Fruit fly (Drosophila melanogaster) whole organism, wandering third instar larva: ENCODE results near the gene eIF1A.

Experiments used
- Abd-B ChIP-seq: fragments of >200 bp; optimal IDR thresholded peaks from 2 replicates; lab custom pipeline; 2017; ENCODE audit warnings: missing biosample characterization, missing genetic modification characterization
- CrebA ChIP-seq: fragments of 200-800 bp; sonication (Bioruptor generic); optimal IDR thresholded peaks from 2 replicates; lab custom pipeline; 2016; ENCODE audit warnings: missing biosample characterization, mild to moderate bottlenecking, missing genetic modification characterization, borderline replicate concordance
- Dfd ChIP-seq: fragments of >200 bp; optimal IDR thresholded peaks from 2 replicates; lab custom pipeline; 2017; ENCODE audit warnings: missing biosample characterization, missing genetic modification characterization
- Dif ChIP-seq: fragments of 200-275, 200-300 bp; sonication (Bioruptor generic); optimal IDR thresholded peaks from 2 replicates; lab custom pipeline; 2018; ENCODE audit warnings: missing biosample characterization, missing genetic modification characterization; ENCODE audit not compliant: partially characterized antibody
- GATAd ChIP-seq: sonication (Bioruptor generic); optimal IDR thresholded peaks from 2 replicates; lab custom pipeline; 2016; ENCODE audit warnings: missing biosample characterization, missing genetic modification characterization
- HLH106 ChIP-seq: fragments of 200-800 bp; optimal IDR thresholded peaks from 3 replicates; lab custom pipeline; 2019; ENCODE audit warnings: missing biosample characterization, mild to moderate bottlenecking, missing genetic modification characterization, moderate library complexity
- Hnf4 ChIP-seq: fragments of 200-800 bp; sonication (Bioruptor generic); optimal IDR thresholded peaks from 2 replicates; lab custom pipeline; 2016; ENCODE audit warnings: missing biosample characterization, mild to moderate bottlenecking, missing genetic modification characterization
- Hr83 ChIP-seq: fragments of 200-300 bp; sonication (Bioruptor generic); optimal IDR thresholded peaks from 2 replicates; lab custom pipeline; 2016; ENCODE audit warnings: missing biosample characterization, mild to moderate bottlenecking, missing genetic modification characterization, moderate library complexity; ENCODE audit not compliant: poor library complexity, severe bottlenecking
- Jra ChIP-seq: sonication (Bioruptor generic); optimal IDR thresholded peaks from 2 replicates; lab custom pipeline; 2016; ENCODE audit warnings: missing biosample characterization, missing genetic modification characterization
- Mio ChIP-seq: sonication (Bioruptor generic); optimal IDR thresholded peaks from 2 replicates; lab custom pipeline; 2016; ENCODE audit warnings: missing biosample characterization, missing genetic modification characterization
- Myc ChIP-seq: fragments of >200 bp; optimal IDR thresholded peaks from 2 replicates; lab custom pipeline; 2017
- N ChIP-seq: fragments of >200 bp; optimal IDR thresholded peaks from 2 replicates; lab custom pipeline; 2018; ENCODE audit warnings: missing biosample characterization, missing external identifiers, missing genetic modification characterization
- OdsH ChIP-seq: fragments of 200-800 bp; sonication (Bioruptor generic); optimal IDR thresholded peaks from 2 replicates; lab custom pipeline; 2016; ENCODE audit warnings: missing biosample characterization, mild to moderate bottlenecking, missing genetic modification characterization
- Rel ChIP-seq, 2 experiments: fragments of 200-800 bp; sonication (Bioruptor generic) in 1 of 2; optimal IDR thresholded peaks; 2 replicates in 1 of 2; 3 replicates in 1 of 2; lab custom pipeline; 2016 to 2019; ENCODE audit warnings: mild to moderate bottlenecking in 2 of 2, missing biosample characterization in 2 of 2, missing genetic modification characterization in 2 of 2, moderate library complexity in 1 of 2
- Vsx2 ChIP-seq: fragments of 200-300, 225-300 bp; sonication (Bioruptor generic); optimal IDR thresholded peaks from 2 replicates; lab custom pipeline; 2018; ENCODE audit warnings: missing biosample characterization, missing genetic modification characterization; ENCODE audit not compliant: partially characterized antibody
- br ChIP-seq: fragments of 200-800 bp; sonication (Bioruptor generic); optimal IDR thresholded peaks from 2 replicates; lab custom pipeline; 2016; ENCODE audit warnings: missing biosample characterization, missing genetic modification characterization
- brk ChIP-seq: fragments of 200-800 bp; sonication (Bioruptor generic); optimal IDR thresholded peaks from 2 replicates; lab custom pipeline; 2016; ENCODE audit warnings: missing biosample characterization, mild to moderate bottlenecking, missing genetic modification characterization
- dl ChIP-seq, 2 experiments: fragments of 175-275, 200-275 bp in 1 of 2; fragments of 200-275 bp in 1 of 2; sonication (Bioruptor generic); optimal IDR thresholded peaks; lab custom pipeline; 2018; ENCODE audit warnings: mild to moderate bottlenecking in 2 of 2, missing biosample characterization in 2 of 2, missing genetic modification characterization in 2 of 2, moderate library complexity in 2 of 2; ENCODE audit not compliant: partially characterized antibody in 2 of 2, insufficient read depth in 1 of 2
- dsf ChIP-seq: sonication (Bioruptor generic); optimal IDR thresholded peaks from 2 replicates; lab custom pipeline; 2016; ENCODE audit warnings: missing biosample characterization, missing genetic modification characterization, borderline replicate concordance
- ey ChIP-seq: fragments of 200-800 bp; sonication (Bioruptor generic); optimal IDR thresholded peaks from 2 replicates; lab custom pipeline; 2016; ENCODE audit warnings: missing biosample characterization, missing genetic modification characterization
- foxo ChIP-seq, 2 experiments: fragments of 200-800 bp; sonication (Bioruptor generic); optimal IDR thresholded peaks; 2 replicates in 1 of 2; 3 replicates in 1 of 2; lab custom pipeline; 2016 to 2017; ENCODE audit warnings: missing biosample characterization in 2 of 2, missing genetic modification characterization in 2 of 2
- fru ChIP-seq: fragments of 200-800 bp; sonication (Bioruptor generic); optimal IDR thresholded peaks from 3 replicates; lab custom pipeline; 2016; ENCODE audit warnings: missing biosample characterization, mild to moderate bottlenecking, missing genetic modification characterization
- jim ChIP-seq: fragments of 175-275, 200-325 bp; sonication (Bioruptor generic); optimal IDR thresholded peaks from 2 replicates; lab custom pipeline; 2016; ENCODE audit warnings: missing biosample characterization, mild to moderate bottlenecking, missing genetic modification characterization
- pan ChIP-seq: fragments of >200 bp; optimal IDR thresholded peaks from 2 replicates; lab custom pipeline; 2017
- psq ChIP-seq: fragments of 200-800 bp; sonication (Bioruptor generic); optimal IDR thresholded peaks from 3 replicates; lab custom pipeline; 2017; ENCODE audit warnings: missing biosample characterization, mild to moderate bottlenecking, missing genetic modification characterization, moderate library complexity
- rgr ChIP-seq: fragments of 200-800 bp; sonication (Bioruptor generic); optimal IDR thresholded peaks from 3 replicates; lab custom pipeline; 2016; ENCODE audit warnings: missing biosample characterization, mild to moderate bottlenecking, missing genetic modification characterization
- sage ChIP-seq: fragments of 200-800 bp; sonication (Bioruptor generic); optimal IDR thresholded peaks from 2 replicates; lab custom pipeline; 2016; ENCODE audit warnings: missing biosample characterization, mild to moderate bottlenecking, missing genetic modification characterization
- sv ChIP-seq: fragments of 200-800 bp; sonication (Bioruptor generic); optimal IDR thresholded peaks from 3 replicates; lab custom pipeline; 2016; ENCODE audit warnings: missing biosample characterization, missing genetic modification characterization
- tai ChIP-seq: sonication (Bioruptor generic); optimal IDR thresholded peaks from 2 replicates; lab custom pipeline; 2016; ENCODE audit warnings: missing biosample characterization, missing genetic modification characterization
- usp ChIP-seq: fragments of >200 bp; optimal IDR thresholded peaks from 2 replicates; lab custom pipeline; 2017; ENCODE audit warnings: missing biosample characterization, missing genetic modification characterization
- woc ChIP-seq: sonication (Bioruptor generic); optimal IDR thresholded peaks from 2 replicates; lab custom pipeline; 2016; ENCODE audit warnings: missing biosample characterization, mild to moderate bottlenecking, missing genetic modification characterization

Gene eIF1A

dm6 chr3R:18260016-18260415 lies 14.4 kb upstream of the eIF1A start:
- no peak for TF ChIP-seq foxo (GFP tag; optimal IDR thresholded peaks at IDR 0.05; lab: Kevin White, UChicago)
- no peak for TF ChIP-seq rgr (GFP tag; lab: Kevin White, UChicago)
- TF ChIP-seq OdsH (GFP tag; lab: Kevin White, UChicago) = no peak
- no peak for TF ChIP-seq usp (GFP tag; lab: Kevin White, UChicago)
- no peak for TF ChIP-seq ey (GFP tag; lab: Kevin White, UChicago)
- no peak for TF ChIP-seq jim (GFP tag; lab: Kevin White, UChicago)
- TF ChIP-seq brk (GFP tag; lab: Kevin White, UChicago) = no peak
- TF ChIP-seq Hr83 (GFP tag; lab: Kevin White, UChicago) = no peak
- TF ChIP-seq Vsx2 (GFP tag; lab: Kevin White, UChicago) = no peak
- TF ChIP-seq tai (GFP tag; lab: Kevin White, UChicago) = no peak
- TF ChIP-seq Abd-B (GFP tag; lab: Kevin White, UChicago) = no peak
- TF ChIP-seq br (GFP tag; lab: Kevin White, UChicago) = no peak
- TF ChIP-seq N (GFP tag; lab: Kevin White, UChicago) = no peak
- no peak for TF ChIP-seq Jra (GFP tag; lab: Kevin White, UChicago)
- TF ChIP-seq Hnf4 (GFP tag; lab: Kevin White, UChicago) = no peak

dm6 chr3R:18261602-18262001 lies 12.9 kb upstream of the eIF1A start:
- TF ChIP-seq Vsx2 (GFP tag; lab: Kevin White, UChicago) (no peak), fru (GFP tag; lab: Kevin White, UChicago) (no peak), Rel (GFP tag; optimal IDR thresholded peaks at IDR 0.05; lab: Kevin White, UChicago) (no peak), Rel (tag; optimal IDR thresholded peaks at IDR 0.05; lab: Kevin White, UChicago) (no peak), Dfd (GFP tag; lab: Kevin White, UChicago) (no peak), ey (GFP tag; lab: Kevin White, UChicago) (no peak), sage (no peak), dsf (GFP tag; lab: Kevin White, UChicago) (no peak), Dif (GFP tag; lab: Kevin White, UChicago) (no peak), Mio (no peak)

- TF ChIP-seq dl (GFP tag; optimal IDR thresholded peaks at IDR 0.05; lab: Kevin White, UChicago; ENCODE audit: insufficient read depth in 1 of 2, partially characterized antibody in 2 of 2) = no peak
These were observed 9.2 kb upstream of the eIF1A start for dm6 chr3R:18265275-18265674.

DNA sequence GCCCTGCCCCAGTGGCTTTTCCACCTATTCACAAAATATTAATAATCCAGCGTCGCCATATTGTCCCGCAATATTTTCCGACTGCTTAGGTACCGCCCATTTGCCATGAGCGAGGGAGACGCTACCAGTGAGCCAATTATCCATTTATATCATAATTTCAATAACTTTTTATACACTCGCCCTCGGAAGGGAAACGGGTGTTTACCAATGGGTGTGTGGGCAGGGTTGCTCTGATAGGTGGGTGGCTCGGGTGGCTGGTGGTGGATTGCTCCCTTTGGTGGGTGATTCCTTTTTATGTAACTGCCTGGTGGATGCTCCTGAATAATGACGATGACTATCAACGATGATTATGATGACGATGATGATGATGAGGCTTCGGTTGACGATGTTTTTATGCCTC lies 7.8 kb upstream of the eIF1A start:
- TF ChIP-seq OdsH (GFP tag; lab: Kevin White, UChicago) = no peak
- TF ChIP-seq Vsx2 (GFP tag; lab: Kevin White, UChicago) = peak; percentile 44
- TF ChIP-seq sv = no peak
- TF ChIP-seq psq (GFP tag; lab: Kevin White, UChicago) = no peak

DNA sequence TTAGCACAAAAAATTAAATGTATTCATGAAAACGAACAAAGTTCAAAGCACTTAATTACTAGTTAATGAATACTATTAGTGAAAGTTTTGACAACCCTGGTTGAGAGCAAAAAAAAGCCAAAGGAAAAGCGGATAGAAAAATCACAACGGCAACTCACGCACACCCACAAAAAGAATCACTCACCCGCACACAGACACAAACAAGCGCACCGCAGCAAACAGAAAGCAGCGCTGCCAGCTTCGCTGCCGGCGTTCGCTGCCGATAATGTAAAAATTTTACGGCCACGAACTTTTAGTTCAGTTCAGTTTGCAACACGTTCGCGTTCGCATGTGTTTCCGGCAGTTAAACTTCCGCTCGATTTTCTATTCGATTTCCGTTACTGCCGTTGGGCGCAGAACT lies 7.0 kb upstream of the eIF1A start, which contains the start of gene CG18599:
CG18599 (plus strand) TSS at position 301 of the 400 bp plus-strand sequence.
- no peak for TF ChIP-seq ey (GFP tag; lab: Kevin White, UChicago)
- no peak for TF ChIP-seq brk (GFP tag; lab: Kevin White, UChicago)
- no peak for TF ChIP-seq rgr (GFP tag; lab: Kevin White, UChicago)
- no peak for TF ChIP-seq sv
- no peak for TF ChIP-seq CrebA
- TF ChIP-seq foxo (GFP tag; optimal IDR thresholded peaks at IDR 0.05; lab: Kevin White, UChicago) = no peak
- TF ChIP-seq Jra (GFP tag; lab: Kevin White, UChicago) = no peak
- TF ChIP-seq woc (GFP tag; lab: Kevin White, UChicago) = no peak
- no peak for TF ChIP-seq Hnf4 (GFP tag; lab: Kevin White, UChicago)
- TF ChIP-seq N (GFP tag; lab: Kevin White, UChicago) = no peak
- no peak for TF ChIP-seq GATAd (GFP tag; lab: Kevin White, UChicago)
- no peak for TF ChIP-seq pan (lab: Kevin White, UChicago)
- no peak for TF ChIP-seq HLH106 (tag; lab: Kevin White, UChicago)
- no peak for TF ChIP-seq dsf (GFP tag; lab: Kevin White, UChicago)
- TF ChIP-seq Vsx2 (GFP tag; lab: Kevin White, UChicago) = no peak
- no peak for TF ChIP-seq Myc (lab: Kevin White, UChicago)
- no peak for TF ChIP-seq Hr83 (GFP tag; lab: Kevin White, UChicago)
- TF ChIP-seq Rel (GFP tag; optimal IDR thresholded peaks at IDR 0.05; lab: Kevin White, UChicago) = no peak
- no peak for TF ChIP-seq Rel (tag; optimal IDR thresholded peaks at IDR 0.05; lab: Kevin White, UChicago)
